Worm (Caenorhabditis elegans) whole organism, L1 larva: Measurements from ENCODE around the gene srv-1.

ENCODE experiments used
- C16A3.4 ChIP-seq: fragments of 150-350 bp; optimal IDR thresholded peaks from 2 replicates; lab custom pipeline; 2014; ENCODE audit warnings: missing biosample characterization, missing genetic modification characterization
- F16B12.6 ChIP-seq: fragments of 150-350 bp; optimal IDR thresholded peaks from 2 replicates; lab custom pipeline; 2014; ENCODE audit warnings: missing biosample characterization, missing genetic modification characterization
- alr-1 ChIP-seq: fragments of 200-800 bp; sonication (Bioruptor generic); optimal IDR thresholded peaks from 2 replicates; lab custom pipeline; 2018; ENCODE audit warnings: borderline replicate concordance, mild to moderate bottlenecking, missing genetic modification characterization, missing compliant biosample characterization
- blmp-1 ChIP-seq: fragments of 150-350 bp; optimal IDR thresholded peaks from 2 replicates; lab custom pipeline; 2014; ENCODE audit warnings: missing biosample characterization, missing genetic modification characterization
- ceh-82 ChIP-seq, 3 experiments: fragments of 150-350 bp in 1 of 3; sonication (generic microtip) in 2 of 3; optimal IDR thresholded peaks; 2 replicates each; lab custom pipeline; 2014 to 2017; ENCODE audit warnings: missing biosample characterization in 3 of 3, missing genetic modification characterization in 3 of 3
- dpl-1 ChIP-seq, 3 experiments: fragments of 150-350 bp in 2 of 3; sonication (generic microtip) in 1 of 3; optimal IDR thresholded peaks; 2 replicates each; lab custom pipeline; 2014 to 2017; ENCODE audit warnings: missing biosample characterization in 3 of 3, missing genetic modification characterization in 3 of 3, missing genetic modification reagents in 3 of 3
- efl-1 ChIP-seq, 4 experiments: fragments of 150-350 bp; optimal IDR thresholded peaks in 3 of 4; peaks in 1 of 4; 1 replicate in 1 of 4; 2 replicates in 3 of 4; lab custom pipeline; 2014; ENCODE audit warnings: missing biosample characterization in 2 of 4, missing genetic modification characterization in 2 of 4, missing genetic modification reagents in 2 of 4
- efl-3 ChIP-seq: fragments of 200-800 bp; sonication (Bioruptor generic); optimal IDR thresholded peaks from 2 replicates; lab custom pipeline; 2018; ENCODE audit warnings: mild to moderate bottlenecking, missing genetic modification characterization, missing compliant biosample characterization
- egl-13 ChIP-seq: sonication (generic microtip); optimal IDR thresholded peaks from 2 replicates; lab custom pipeline; 2016; ENCODE audit warnings: missing genotype, missing genetic modification reagents, missing genetic modification characterization, missing compliant biosample characterization
- elt-3 ChIP-seq, 6 experiments: fragments of 150-350 bp in 1 of 6; sonication (generic microtip); optimal IDR thresholded peaks; 2 replicates each; lab custom pipeline; 2017 to 2018; ENCODE audit warnings: missing biosample characterization in 6 of 6, missing genetic modification characterization in 6 of 6, inconsistent platforms in 1 of 6
- fkh-10 ChIP-seq: sonication (generic microtip); optimal IDR thresholded peaks from 2 replicates; lab custom pipeline; 2017; ENCODE audit warnings: missing biosample characterization, missing genetic modification reagents, missing genetic modification characterization
- hlh-4 ChIP-seq: sonication (generic microtip); optimal IDR thresholded peaks from 2 replicates; lab custom pipeline; 2016; ENCODE audit warnings: mild to moderate bottlenecking, missing genetic modification characterization, missing compliant biosample characterization
- lin-35 ChIP-seq, 2 experiments: fragments of 150-350 bp; optimal IDR thresholded peaks; 2 replicates each; lab custom pipeline; 2014; ENCODE audit warnings: missing biosample characterization in 2 of 2, missing genetic modification characterization in 2 of 2, missing genetic modification reagents in 2 of 2
- lsy-2 ChIP-seq, 2 experiments: fragments of 150-350 bp; optimal IDR thresholded peaks; 2 replicates each; lab custom pipeline; 2014; ENCODE audit warnings: missing biosample characterization in 2 of 2, missing genetic modification characterization in 2 of 2
- mdl-1 ChIP-seq, 2 experiments: fragments of 150-350 bp; optimal IDR thresholded peaks; 2 replicates each; lab custom pipeline; 2014 to 2017; ENCODE audit warnings: missing biosample characterization in 2 of 2, missing genetic modification characterization in 2 of 2, inconsistent platforms in 1 of 2
- mep-1 ChIP-seq: fragments of 150-350 bp; optimal IDR thresholded peaks from 2 replicates; lab custom pipeline; 2014; ENCODE audit warnings: missing biosample characterization, missing genetic modification characterization
- nhr-12 ChIP-seq: sonication (generic microtip); optimal IDR thresholded peaks from 2 replicates; lab custom pipeline; 2017; ENCODE audit warnings: missing biosample characterization, missing genetic modification characterization
- nhr-19 ChIP-seq: fragments of 200-800 bp; sonication (Bioruptor generic); conservative IDR thresholded peaks from 2 replicates; pipeline ENCODE4 v1.3.6; 2022; ENCODE audit warnings: missing genetic modification characterization, missing compliant biosample characterization
- nhr-20 ChIP-seq: sonication (generic microtip); optimal IDR thresholded peaks from 2 replicates; lab custom pipeline; 2016; ENCODE audit warnings: mild to moderate bottlenecking, missing genetic modification characterization, missing compliant biosample characterization
- nhr-47 ChIP-seq: sonication (generic microtip); optimal IDR thresholded peaks from 2 replicates; lab custom pipeline; 2016; ENCODE audit warnings: mild to moderate bottlenecking, missing genetic modification characterization, moderate library complexity, missing compliant biosample characterization
- nhr-71 ChIP-seq: sonication (generic microtip); optimal IDR thresholded peaks from 2 replicates; lab custom pipeline; 2016; ENCODE audit warnings: mild to moderate bottlenecking, missing genetic modification characterization, moderate library complexity, missing compliant biosample characterization
- nhr-90 ChIP-seq: sonication (generic microtip); optimal IDR thresholded peaks from 2 replicates; lab custom pipeline; 2016; ENCODE audit warnings: mild to moderate bottlenecking, missing genetic modification characterization, missing compliant biosample characterization; ENCODE audit not compliant: poor library complexity
- pag-3 ChIP-seq: sonication (generic microtip); optimal IDR thresholded peaks from 2 replicates; lab custom pipeline; 2017; ENCODE audit warnings: missing genetic modification characterization, mild to moderate bottlenecking, missing compliant biosample characterization, antibody characterized with exemption, borderline replicate concordance; ENCODE audit not compliant: insufficient read depth
- rnt-1 ChIP-seq: sonication (generic microtip); optimal IDR thresholded peaks from 2 replicates; lab custom pipeline; 2016; ENCODE audit warnings: mild to moderate bottlenecking, missing genetic modification characterization, moderate library complexity, missing compliant biosample characterization
- skn-1 ChIP-seq: fragments of 150-350 bp; optimal IDR thresholded peaks from 2 replicates; lab custom pipeline; 2014; ENCODE audit warnings: missing biosample characterization, missing genetic modification characterization
- snu-23 ChIP-seq: sonication (generic microtip); optimal IDR thresholded peaks from 2 replicates; lab custom pipeline; 2016; ENCODE audit warnings: missing genetic modification characterization, missing compliant biosample characterization
- swsn-7 ChIP-seq: sonication (generic microtip); optimal IDR thresholded peaks from 2 replicates; lab custom pipeline; 2016; ENCODE audit warnings: missing genetic modification characterization, missing compliant biosample characterization
- unc-130 ChIP-seq: fragments of 150-350 bp; optimal IDR thresholded peaks from 2 replicates; lab custom pipeline; 2017; ENCODE audit warnings: missing biosample characterization, missing genetic modification characterization, inconsistent platforms
- xbp-1 ChIP-seq: sonication (generic microtip); optimal IDR thresholded peaks from 2 replicates; lab custom pipeline; 2016; ENCODE audit warnings: missing genetic modification characterization, missing compliant biosample characterization
- ztf-11 ChIP-seq, 2 experiments: sonication (generic microtip); optimal IDR thresholded peaks; 2 replicates each; lab custom pipeline; 2016 to 2017; ENCODE audit warnings: missing genetic modification characterization in 2 of 2, missing biosample characterization in 1 of 2, missing compliant biosample characterization in 1 of 2

Gene srv-1

DNA sequence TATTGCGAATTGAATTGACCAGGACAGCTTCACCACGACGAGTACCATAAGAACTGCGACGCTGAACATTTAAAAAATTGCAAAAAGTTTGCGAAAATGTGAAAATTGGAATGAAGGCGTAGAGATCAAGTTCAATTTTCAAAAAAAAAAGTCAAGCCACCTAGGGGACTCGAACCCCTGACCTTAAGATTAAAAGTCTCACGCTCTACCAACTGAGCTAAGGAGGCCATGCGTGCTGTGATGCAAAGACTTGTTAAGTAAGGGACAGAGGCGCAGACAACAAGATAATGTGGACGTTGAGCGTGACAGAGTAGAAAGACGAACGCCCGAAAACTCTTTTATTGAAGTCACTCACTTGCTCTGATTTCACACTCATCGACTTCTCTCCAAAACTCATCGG lies 37.4 kb downstream of the srv-1 start (continued):
- TF ChIP-seq efl-1 (optimal IDR thresholded peaks at IDR 0.05; lab: Kevin White, UChicago) = peak; percentile 50 to 71
- TF ChIP-seq efl-1 (GFP tag; optimal IDR thresholded peaks at IDR 0.05 in 1 of 2; lab: Kevin White, UChicago) = peak; percentile 60 to 96
- peak; percentile 62 for TF ChIP-seq nhr-20 (tag; lab: Kevin White, UChicago)
- no peak for TF ChIP-seq ztf-11 (tag; optimal IDR thresholded peaks at IDR 0.05; lab: Kevin White, UChicago)
- TF ChIP-seq, all 84 proteins: peak for 44

DNA sequence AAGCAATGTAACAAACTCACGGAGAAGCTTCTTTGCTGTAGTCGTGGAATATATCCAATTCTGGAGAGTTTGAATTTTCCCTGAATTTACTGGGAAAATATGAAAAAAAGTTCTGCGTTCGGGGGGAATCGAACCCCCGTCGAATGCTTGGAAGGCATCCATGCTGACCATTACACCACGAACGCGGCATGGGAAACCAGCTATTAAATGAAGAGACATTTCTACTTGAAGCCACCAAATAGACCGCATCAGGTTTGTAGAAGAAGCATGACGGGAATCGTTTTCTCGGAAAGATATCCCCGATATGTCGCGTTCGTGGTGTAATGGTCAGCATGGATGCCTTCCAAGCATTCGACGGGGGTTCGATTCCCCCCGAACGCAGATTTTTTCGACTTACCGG lies 38.3 kb downstream of the srv-1 start:
- no peak for TF ChIP-seq fkh-10 (GFP tag; lab: Kevin White, UChicago)
- TF ChIP-seq nhr-19 (GFP tag; lab: Robert Waterston, UW) = peak; percentile 38
- TF ChIP-seq dpl-1 (GFP tag; optimal IDR thresholded peaks at IDR 0.05; lab: Kevin White, UChicago) = peak in 1 of 3 experiments; percentile 13
- TF ChIP-seq rnt-1 (tag; lab: Kevin White, UChicago) = peak; percentile 16
- no peak for TF ChIP-seq egl-13 (tag; lab: Kevin White, UChicago)
- peak in 1 of 6 experiments; percentile 13 for TF ChIP-seq elt-3 (tag; optimal IDR thresholded peaks at IDR 0.05; lab: Kevin White, UChicago)
- TF ChIP-seq C16A3.4 = peak; percentile 22
- peak in 1 of 2 experiments; percentile 32 for TF ChIP-seq efl-1 (optimal IDR thresholded peaks at IDR 0.05; lab: Kevin White, UChicago)
- TF ChIP-seq efl-1 (GFP tag; optimal IDR thresholded peaks at IDR 0.05 in 1 of 2; lab: Kevin White, UChicago) = peak in 1 of 2 experiments; percentile 8
- TF ChIP-seq mep-1 = peak; percentile 13
- no peak for TF ChIP-seq hlh-4 (tag; lab: Kevin White, UChicago)
- peak; percentile 22 for TF ChIP-seq nhr-47
- peak; percentile 11 to 62 for TF ChIP-seq lin-35 (GFP tag; optimal IDR thresholded peaks at IDR 0.05; lab: Kevin White, UChicago)
- peak; percentile 16 for TF ChIP-seq F16B12.6 (tag; lab: Kevin White, UChicago)
- no peak for TF ChIP-seq nhr-12 (tag; lab: Kevin White, UChicago)
- TF ChIP-seq efl-3 (GFP tag; lab: Kevin White, UChicago) = no peak
- TF ChIP-seq lsy-2 (tag; optimal IDR thresholded peaks at IDR 0.05; lab: Kevin White, UChicago) = peak in 1 of 2 experiments; percentile 46
- TF ChIP-seq nhr-71 (tag; lab: Kevin White, UChicago) = peak; percentile 34
- TF ChIP-seq nhr-20 (tag; lab: Kevin White, UChicago) = peak; percentile 4
- peak in 1 of 2 experiments; percentile 22 for TF ChIP-seq mdl-1 (tag; optimal IDR thresholded peaks at IDR 0.05; lab: Kevin White, UChicago)
- peak; percentile 31 for TF ChIP-seq snu-23 (GFP tag; lab: Kevin White, UChicago)
- TF ChIP-seq, all 84 proteins: peak for 15

DNA sequence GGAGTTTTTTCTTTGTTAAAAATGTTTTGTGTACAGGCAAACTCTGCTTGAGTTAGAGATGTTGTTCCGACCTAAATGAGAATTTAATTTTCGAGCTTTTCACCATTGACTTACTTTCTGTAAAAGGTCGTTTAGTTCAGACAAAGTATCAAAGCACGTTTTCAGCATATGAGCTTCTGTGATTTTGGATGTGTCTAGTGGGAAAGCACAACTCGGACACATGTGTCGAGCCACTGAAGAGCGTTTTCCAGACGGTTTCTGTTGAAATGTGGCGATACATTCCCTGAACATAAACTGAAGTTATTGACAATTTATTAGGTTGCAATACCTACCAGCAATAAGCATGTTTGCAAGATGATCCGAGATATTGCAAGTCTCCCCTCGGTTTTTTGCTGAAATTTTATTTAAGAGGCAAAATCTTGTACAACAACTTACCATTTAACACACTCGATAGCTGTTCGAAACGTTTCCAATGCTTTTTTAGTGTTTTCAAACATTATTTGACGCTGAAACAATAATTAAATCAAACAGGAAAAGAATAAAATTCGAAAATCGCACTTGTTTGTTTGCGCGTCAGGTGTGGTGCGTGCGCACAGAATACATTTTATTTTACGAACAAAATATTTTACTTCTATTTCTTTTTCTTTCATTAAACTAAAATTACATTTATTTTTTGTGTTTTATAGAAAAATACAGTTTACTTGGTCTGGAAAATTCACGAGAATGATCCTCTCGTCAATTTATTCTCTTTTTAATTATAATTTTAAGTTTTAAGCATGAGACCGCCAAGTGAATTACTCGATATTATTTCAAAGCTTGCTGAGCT lies 39.0 kb downstream of the srv-1 start, which contains the start of the genes brd-1 and K04C2.2:
TSS of gene brd-1 (minus strand) at position 506 of the 826 bp plus-strand sequence.
TSS of gene K04C2.2 (plus strand) at position 776 of the 826 bp plus-strand sequence.
- peak; percentile 6 for TF ChIP-seq swsn-7
- TF ChIP-seq lin-35 (GFP tag; optimal IDR thresholded peaks at IDR 0.05; lab: Kevin White, UChicago) = peak; percentile 57 to 87
- no peak for TF ChIP-seq ceh-82 (tag; optimal IDR thresholded peaks at IDR 0.05; lab: Kevin White, UChicago)
- TF ChIP-seq hlh-4 (tag; lab: Kevin White, UChicago) = no peak
- TF ChIP-seq skn-1 (tag; lab: Kevin White, UChicago) = peak; percentile 27
- peak; percentile 53 to 83 (median 76) for TF ChIP-seq dpl-1 (GFP tag; optimal IDR thresholded peaks at IDR 0.05; lab: Kevin White, UChicago)
- TF ChIP-seq mep-1 = peak; percentile 52
- peak; percentile 24 for TF ChIP-seq nhr-71 (tag; lab: Kevin White, UChicago)
- peak; percentile 79 for TF ChIP-seq F16B12.6 (tag; lab: Kevin White, UChicago)
- peak in 1 of 2 experiments; percentile 74 for TF ChIP-seq efl-1 (optimal IDR thresholded peaks at IDR 0.05; lab: Kevin White, UChicago)
- TF ChIP-seq efl-1 (GFP tag; optimal IDR thresholded peaks at IDR 0.05 in 1 of 2; lab: Kevin White, UChicago) = peak; percentile 80 to 97
- TF ChIP-seq nhr-19 (GFP tag; lab: Robert Waterston, UW) = no peak
- TF ChIP-seq nhr-20 (tag; lab: Kevin White, UChicago) = peak; percentile 11
- TF ChIP-seq nhr-90 (tag; lab: Kevin White, UChicago) = no peak
- peak; percentile 8 for TF ChIP-seq nhr-47
- peak in 1 of 2 experiments; percentile 63 for TF ChIP-seq lsy-2 (tag; optimal IDR thresholded peaks at IDR 0.05; lab: Kevin White, UChicago)
- peak; percentile 41 for TF ChIP-seq snu-23 (GFP tag; lab: Kevin White, UChicago)
- peak; percentile 42 for TF ChIP-seq blmp-1 (tag; lab: Kevin White, UChicago)
- no peak for TF ChIP-seq xbp-1
- no peak for TF ChIP-seq pag-3
- no peak for TF ChIP-seq alr-1
- TF ChIP-seq unc-130 (tag; lab: Kevin White, UChicago) = peak; percentile 1
